Worm (Caenorhabditis elegans): Measurements from ENCODE around the gene ets-8.

ets-8 gene

DNA sequence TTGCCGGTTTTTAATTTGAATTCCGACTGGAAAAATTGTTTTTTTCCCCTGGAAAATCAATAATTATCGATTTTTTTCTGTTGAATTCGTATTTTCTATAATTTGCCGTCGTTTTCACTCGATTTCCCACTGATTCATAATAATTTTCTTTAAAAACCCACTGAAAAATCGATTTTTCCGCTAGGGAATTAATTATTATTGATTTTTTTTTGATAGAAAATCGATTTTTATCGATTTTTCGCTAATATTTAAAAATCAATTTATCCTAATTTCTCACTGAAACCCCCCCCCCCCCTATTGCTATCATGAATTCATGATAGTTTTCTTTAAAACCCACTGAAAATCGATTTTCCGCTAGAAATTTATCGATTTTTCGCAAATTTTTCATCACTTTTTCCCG is 16.3 kb upstream of the ets-8 start:
- TF ChIP-seq pax-1 (tag; optimal IDR thresholded peaks at IDR 0.05) = no peak
- TF ChIP-seq Y22D7AL.16 (tag; optimal IDR thresholded peaks at IDR 0.05) = no peak
- no peak for TF ChIP-seq ceh-45 (GFP tag; IDR thresholded peaks at IDR 0.05)
- no peak for TF ChIP-seq gmeb-2 (tag; optimal IDR thresholded peaks at IDR 0.05)
- no peak for TF ChIP-seq ttx-3 (tag; optimal IDR thresholded peaks at IDR 0.05)
- TF ChIP-seq pha-2 (tag; optimal IDR thresholded peaks at IDR 0.05) = no peak
- TF ChIP-seq elt-2 (tag; optimal IDR thresholded peaks at IDR 0.05) = no peak
- TF ChIP-seq syd-9 (tag; optimal IDR thresholded peaks at IDR 0.05) = no peak
- TF ChIP-seq ceh-22 (tag; optimal IDR thresholded peaks at IDR 0.05) = no peak

- TF ChIP-seq ahr-1 (tag; optimal IDR thresholded peaks at IDR 0.05) (no peak), pag-3 (tag; optimal IDR thresholded peaks at IDR 0.05; ENCODE audit: borderline replicate concordance) (no peak), fax-1 (tag; optimal IDR thresholded peaks at IDR 0.05) (no peak), ets-4 (tag; optimal IDR thresholded peaks at IDR 0.05) (no peak), rnt-1 (tag; optimal IDR thresholded peaks at IDR 0.05) (no peak), T23F11.4 (GFP tag; optimal IDR thresholded peaks at IDR 0.05) (no peak), zip-5 (tag; optimal IDR thresholded peaks at IDR 0.05) (no peak), ceh-6 (GFP tag; optimal IDR thresholded peaks at IDR 0.05) (no peak)
These were observed 14.1 kb upstream of the ets-8 start for ce11 chrIV:1174411-1174810.

DNA sequence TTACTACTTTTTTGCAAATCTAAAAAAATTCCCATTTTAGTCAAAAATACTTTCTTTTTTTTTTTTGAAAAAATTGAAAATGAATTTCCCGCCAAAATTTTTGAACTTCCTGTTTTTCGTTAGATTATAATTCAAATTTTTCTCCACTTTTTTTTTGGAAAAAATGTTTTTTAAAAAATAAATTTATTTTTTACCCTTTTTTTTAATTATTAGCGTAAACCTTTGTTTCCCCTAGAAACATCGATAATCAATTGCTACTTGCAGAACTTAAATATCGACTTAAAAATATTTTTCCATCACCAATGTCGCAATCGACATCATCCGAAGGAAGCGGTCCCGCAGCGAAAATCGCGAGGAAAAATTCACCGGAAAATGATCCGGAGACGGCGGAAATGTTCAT is 10.1 kb upstream of the ets-8 start, which contains the start of gene cec-2:
cec-2 (plus strand) TSS at position 301 of the 400 bp plus-strand sequence.
- TF ChIP-seq pros-1 (tag; optimal IDR thresholded peaks at IDR 0.05) (no peak), nhr-232 (tag; optimal IDR thresholded peaks at IDR 0.05) (no peak), unc-86 (tag; optimal IDR thresholded peaks at IDR 0.05) (no peak), lin-11 (tag; optimal IDR thresholded peaks at IDR 0.05) (no peak), ceh-30 (tag; optimal IDR thresholded peaks at IDR 0.05) (no peak), elt-2 (tag; optimal IDR thresholded peaks at IDR 0.05) (no peak), pha-4 (tag; optimal IDR thresholded peaks at IDR 0.05) (no peak), pha-2 (tag; optimal IDR thresholded peaks at IDR 0.05) (no peak), T23F11.4 (GFP tag; optimal IDR thresholded peaks at IDR 0.05) (no peak), che-1 (tag; optimal IDR thresholded peaks at IDR 0.05) (no peak)

DNA sequence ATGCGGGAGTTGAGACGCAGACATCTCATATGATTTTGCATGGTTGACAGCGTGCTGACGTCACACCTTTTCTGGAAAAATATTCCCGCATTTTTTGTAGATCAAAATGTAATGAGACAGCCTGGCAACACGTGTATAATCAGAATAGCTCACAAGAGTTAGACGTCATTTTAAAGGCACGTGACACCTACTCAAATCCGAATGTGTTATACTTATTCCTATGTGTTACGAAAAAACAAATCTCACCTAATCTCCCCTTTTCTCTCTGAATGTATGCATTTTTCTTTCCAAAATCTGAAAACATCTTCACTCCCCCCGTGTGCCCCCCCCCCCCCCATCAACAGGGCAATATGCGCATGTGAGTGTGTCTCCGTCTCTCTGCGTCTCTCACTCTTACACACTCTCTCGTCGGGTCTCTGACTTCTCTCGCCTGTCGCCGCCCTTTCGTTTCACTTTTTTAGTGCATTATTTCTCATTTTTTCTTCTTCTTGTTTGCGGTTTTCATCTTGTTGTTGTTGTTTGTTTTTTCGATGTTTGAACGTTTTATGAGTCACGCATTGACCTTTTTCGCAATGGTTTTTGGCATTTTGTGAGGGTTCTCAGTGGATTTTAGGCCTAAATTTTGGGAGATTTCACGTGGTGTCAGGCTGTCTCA is 8.2 kb upstream of the ets-8 start:
- TF ChIP-seq unc-55 (GFP tag; optimal IDR thresholded peaks at IDR 0.05) = peak; percentile 20
- peak; percentile 5 for TF ChIP-seq pros-1 (tag; optimal IDR thresholded peaks at IDR 0.05)
- no peak for TF ChIP-seq K09A11.1 (tag; optimal IDR thresholded peaks at IDR 0.05; ENCODE audit: insufficient read depth)
- no peak for TF ChIP-seq ztf-16 (tag; optimal IDR thresholded peaks at IDR 0.05)
- TF ChIP-seq mec-3 (tag; optimal IDR thresholded peaks at IDR 0.05; ENCODE audit: borderline replicate concordance) = no peak
- TF ChIP-seq rnt-1 (tag; optimal IDR thresholded peaks at IDR 0.05) = peak; percentile 1
- no peak for TF ChIP-seq madf-2 (tag; optimal IDR thresholded peaks at IDR 0.05)
- no peak for TF ChIP-seq ceh-30 (tag; optimal IDR thresholded peaks at IDR 0.05)
- TF ChIP-seq fkh-10 (GFP tag; optimal IDR thresholded peaks at IDR 0.05) = no peak
- TF ChIP-seq ahr-1 (tag; optimal IDR thresholded peaks at IDR 0.05) = no peak
- peak; percentile 67 for TF ChIP-seq hlh-30 (tag; optimal IDR thresholded peaks at IDR 0.05; ENCODE audit: insufficient read depth)
- no peak for TF ChIP-seq unc-86 (tag; optimal IDR thresholded peaks at IDR 0.05)
- no peak for TF ChIP-seq ama-1 (optimal IDR thresholded peaks at IDR 0.05)
- no peak for TF ChIP-seq npax-4 (tag; optimal IDR thresholded peaks at IDR 0.05)
- TF ChIP-seq ceh-22 (tag; optimal IDR thresholded peaks at IDR 0.05) = no peak
- TF ChIP-seq tbx-7 (tag; optimal IDR thresholded peaks at IDR 0.05) = no peak
- no peak for TF ChIP-seq pqm-1 (tag; optimal IDR thresholded peaks at IDR 0.05)
- TF ChIP-seq nfya-1 (tag; optimal IDR thresholded peaks at IDR 0.05) = peak; percentile 20
- TF ChIP-seq sox-4 (tag; optimal IDR thresholded peaks at IDR 0.05) = no peak
- TF ChIP-seq hlh-6 (tag; optimal IDR thresholded peaks at IDR 0.05) = no peak
- no peak for TF ChIP-seq ceh-19 (GFP tag; optimal IDR thresholded peaks at IDR 0.05)
- TF ChIP-seq ceh-14 (tag; optimal IDR thresholded peaks at IDR 0.05) = no peak
- no peak for TF ChIP-seq hlh-8 (tag; optimal IDR thresholded peaks at IDR 0.05)
- TF ChIP-seq unc-42 (tag; optimal IDR thresholded peaks at IDR 0.05) = no peak
- no peak for TF ChIP-seq Y22D7AL.16 (tag; optimal IDR thresholded peaks at IDR 0.05)

All from whole organism, late embryonic.